Worm (Caenorhabditis elegans) whole organism, L2 larva: Measurements from ENCODE around the gene F26C11.3.
A peak's percentile ranks its signal among the peaks of the same experiment; 100 is the strongest.

Experiments used
- C34F6.9 ChIP-seq: fragments of 150-350 bp; optimal IDR thresholded peaks from 2 replicates; lab custom pipeline; 2014; ENCODE audit warnings: missing biosample characterization, missing genetic modification characterization
- F13H6.1 ChIP-seq: sonication (generic microtip); optimal IDR thresholded peaks from 2 replicates; lab custom pipeline; 2016; ENCODE audit warnings: missing genetic modification characterization, missing compliant biosample characterization
- R02D3.7 ChIP-seq: fragments of 150-350 bp; optimal IDR thresholded peaks from 2 replicates; lab custom pipeline; 2014; ENCODE audit warnings: missing biosample characterization, missing genetic modification characterization
- alr-1 ChIP-seq: fragments of 150-350 bp; optimal IDR thresholded peaks from 2 replicates; lab custom pipeline; 2014; ENCODE audit warnings: missing biosample characterization, missing genetic modification characterization
- aly-2 ChIP-seq: fragments of 150-350 bp; optimal IDR thresholded peaks from 2 replicates; lab custom pipeline; 2014; ENCODE audit warnings: missing biosample characterization, missing genetic modification characterization
- blmp-1 ChIP-seq: sonication (generic microtip); optimal IDR thresholded peaks from 2 replicates; lab custom pipeline; 2017; ENCODE audit warnings: missing genetic modification characterization, mild to moderate bottlenecking, missing compliant biosample characterization, antibody characterized with exemption, moderate library complexity; ENCODE audit not compliant: insufficient read depth
- crh-2 ChIP-seq: sonication (generic microtip); optimal IDR thresholded peaks from 2 replicates; lab custom pipeline; 2017; ENCODE audit warnings: missing biosample characterization, missing genetic modification characterization
- egl-27 ChIP-seq: sonication (generic microtip); optimal IDR thresholded peaks from 3 replicates; lab custom pipeline; 2017; ENCODE audit warnings: missing biosample characterization, missing genetic modification reagents, missing genetic modification characterization
- fos-1 ChIP-seq: fragments of 150-350 bp; optimal IDR thresholded peaks from 2 replicates; lab custom pipeline; 2014; ENCODE audit warnings: missing biosample characterization, missing genetic modification characterization
- gmeb-1 ChIP-seq: fragments of 150-350 bp; optimal IDR thresholded peaks from 2 replicates; lab custom pipeline; 2014; ENCODE audit warnings: missing biosample characterization, missing genetic modification characterization
- lin-11 ChIP-seq: fragments of 150-350 bp; sonication (generic microtip); optimal IDR thresholded peaks from 2 replicates; lab custom pipeline; 2014; ENCODE audit warnings: missing biosample characterization, missing genetic modification characterization, inconsistent platforms, mixed read lengths
- lin-13 ChIP-seq: fragments of 150-350 bp; optimal IDR thresholded peaks from 2 replicates; lab custom pipeline; 2014; ENCODE audit warnings: missing biosample characterization, missing genetic modification reagents, missing genetic modification characterization
- lin-39 ChIP-seq: fragments of 150-350 bp; optimal IDR thresholded peaks from 2 replicates; lab custom pipeline; 2014; ENCODE audit warnings: missing biosample characterization, missing genetic modification reagents, missing genetic modification characterization
- lsy-2 ChIP-seq, 2 experiments: fragments of 150-350 bp in 1 of 2; sonication (generic microtip) in 1 of 2; optimal IDR thresholded peaks; 2 replicates each; lab custom pipeline; 2014 to 2017; ENCODE audit warnings: missing biosample characterization in 2 of 2, missing genetic modification characterization in 2 of 2
- mbf-1 ChIP-seq: sonication (generic microtip); optimal IDR thresholded peaks from 2 replicates; lab custom pipeline; 2017; ENCODE audit warnings: missing biosample characterization, missing genetic modification characterization
- nhr-10 ChIP-seq: sonication (generic microtip); optimal IDR thresholded peaks from 2 replicates; lab custom pipeline; 2017; ENCODE audit warnings: missing biosample characterization, missing genetic modification characterization
- nhr-12 ChIP-seq: fragments of 150-350 bp; optimal IDR thresholded peaks from 2 replicates; lab custom pipeline; 2014; ENCODE audit warnings: missing biosample characterization, missing genetic modification characterization
- nhr-129 ChIP-seq: fragments of 150-350 bp; optimal IDR thresholded peaks from 2 replicates; lab custom pipeline; 2014; ENCODE audit warnings: missing biosample characterization, missing genetic modification characterization
- nhr-21 ChIP-seq: fragments of 150-350 bp; optimal IDR thresholded peaks from 2 replicates; lab custom pipeline; 2014; ENCODE audit warnings: missing biosample characterization, missing genetic modification characterization
- nhr-237 ChIP-seq: fragments of 150-350 bp; optimal IDR thresholded peaks from 2 replicates; lab custom pipeline; 2014; ENCODE audit warnings: missing biosample characterization, missing genetic modification characterization
- nhr-6 ChIP-seq: fragments of 150-350 bp; optimal IDR thresholded peaks from 2 replicates; lab custom pipeline; 2014; ENCODE audit warnings: missing biosample characterization, missing genetic modification characterization
- peb-1 ChIP-seq: fragments of 150-350 bp; optimal IDR thresholded peaks from 2 replicates; lab custom pipeline; 2014; ENCODE audit warnings: missing biosample characterization, missing genetic modification characterization
- sem-4 ChIP-seq: fragments of 150-350 bp; optimal IDR thresholded peaks from 2 replicates; lab custom pipeline; 2014; ENCODE audit warnings: missing biosample characterization, missing genetic modification reagents, missing genetic modification characterization
- sma-3 ChIP-seq: sonication (generic microtip); optimal IDR thresholded peaks from 2 replicates; lab custom pipeline; 2016; ENCODE audit warnings: missing genetic modification reagents, missing genetic modification characterization, missing compliant biosample characterization
- sma-9 ChIP-seq, 2 experiments: fragments of 150-350 bp in 1 of 2; sonication (generic microtip) in 1 of 2; optimal IDR thresholded peaks; 2 replicates each; lab custom pipeline; 2014 to 2016; ENCODE audit warnings: missing genetic modification characterization in 2 of 2, mild to moderate bottlenecking in 1 of 2, missing biosample characterization in 1 of 2, missing compliant biosample characterization in 1 of 2, missing genetic modification reagents in 1 of 2, moderate library complexity in 1 of 2
- snpc-4 ChIP-seq: fragments of 150-350 bp; optimal IDR thresholded peaks from 2 replicates; lab custom pipeline; 2014; ENCODE audit warnings: missing biosample characterization, missing genetic modification characterization
- unc-55 ChIP-seq: fragments of 150-350 bp; sonication (generic microtip); optimal IDR thresholded peaks from 3 replicates; lab custom pipeline; 2014; ENCODE audit warnings: missing biosample characterization, missing genetic modification reagents, missing genetic modification characterization
- unc-62 ChIP-seq: fragments of 150-350 bp; optimal IDR thresholded peaks from 2 replicates; lab custom pipeline; 2014; ENCODE audit warnings: missing biosample characterization, missing genetic modification reagents, missing genetic modification characterization
- zag-1 ChIP-seq: fragments of 150-350 bp; optimal IDR thresholded peaks from 2 replicates; lab custom pipeline; 2014; ENCODE audit warnings: missing biosample characterization, missing genetic modification characterization
- ztf-11 ChIP-seq: sonication (generic microtip); optimal IDR thresholded peaks from 2 replicates; lab custom pipeline; 2017; ENCODE audit warnings: missing biosample characterization, missing genetic modification characterization
- ztf-4 ChIP-seq: fragments of 150-350 bp; optimal IDR thresholded peaks from 2 replicates; lab custom pipeline; 2014; ENCODE audit warnings: missing biosample characterization, missing genetic modification characterization

The F26C11.3 gene

DNA sequence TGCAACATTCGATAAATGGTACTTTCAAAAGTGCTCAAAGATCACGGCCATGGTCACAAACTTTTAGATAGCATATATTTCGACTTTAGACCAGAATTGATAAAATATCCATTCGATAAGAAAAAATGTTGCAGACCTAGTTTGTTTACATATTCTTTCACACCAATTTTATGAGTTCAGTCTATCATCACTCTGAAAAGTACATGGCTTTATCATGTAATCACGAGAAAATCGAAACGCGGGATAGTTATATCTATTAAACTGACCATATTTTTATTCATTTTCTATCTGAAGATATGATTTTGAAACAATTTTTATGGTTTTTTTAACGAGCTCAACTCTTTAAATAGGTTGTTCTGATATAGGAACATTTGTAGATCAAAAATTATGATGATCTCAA is 16.6 kb upstream of the F26C11.3 start, which contains the start of gene pho-11:
Gene pho-11, plus strand, starts transcription at position 374 of the 400 bp plus-strand sequence.
- TF ChIP-seq unc-62 (GFP tag; lab: Kevin White, UChicago) (no peak), blmp-1 (tag; lab: Kevin White, UChicago) (no peak), nhr-6 (tag; lab: Kevin White, UChicago) (no peak), sem-4 (tag; lab: Kevin White, UChicago) (no peak), lin-11 (tag; lab: Kevin White, UChicago) (no peak), unc-55 (GFP tag; lab: Kevin White, UChicago) (no peak), sma-3 (GFP tag; lab: Kevin White, UChicago) (no peak), nhr-12 (tag; lab: Kevin White, UChicago) (no peak), mbf-1 (tag; lab: Kevin White, UChicago) (no peak), snpc-4 (no peak), peb-1 (tag; lab: Kevin White, UChicago) (no peak), ztf-11 (tag; lab: Kevin White, UChicago) (no peak), zag-1 (no peak), lin-39 (tag; lab: Kevin White, UChicago) (no peak), nhr-237 (no peak), crh-2 (tag; lab: Kevin White, UChicago) (no peak), ztf-4 (tag; lab: Kevin White, UChicago) (no peak), lin-13 (GFP tag; lab: Kevin White, UChicago) (no peak), C34F6.9 (tag; lab: Kevin White, UChicago) (no peak), aly-2 (tag; lab: Kevin White, UChicago) (no peak)

DNA sequence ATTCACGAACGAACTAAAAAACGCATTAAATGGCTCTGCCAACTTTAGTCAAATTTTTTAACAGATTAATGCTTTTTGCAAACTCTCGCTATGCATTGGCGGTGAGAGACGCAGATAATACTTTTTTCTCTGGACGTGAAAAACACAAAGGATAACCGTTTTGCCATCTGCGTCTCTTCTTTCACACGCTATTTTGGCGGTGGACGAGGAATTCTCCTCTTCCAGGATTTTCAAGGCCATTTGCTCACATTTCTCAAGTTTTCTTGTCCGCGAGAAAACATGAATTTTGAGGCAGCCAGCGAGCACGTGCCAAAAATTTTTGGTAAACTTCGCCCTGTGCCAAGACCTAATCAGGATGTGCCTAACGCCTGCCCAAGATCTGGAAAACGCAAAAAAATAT is 16.1 kb upstream of the F26C11.3 start:
- peak; percentile 48 for TF ChIP-seq sma-9 (GFP tag; optimal IDR thresholded peaks at IDR 0.05; lab: Kevin White, UChicago)
- TF ChIP-seq sma-9 (tag; optimal IDR thresholded peaks at IDR 0.05; lab: Kevin White, UChicago) = no peak
- no peak for TF ChIP-seq R02D3.7
- no peak for TF ChIP-seq egl-27 (tag; lab: Kevin White, UChicago)
- no peak for TF ChIP-seq lin-39 (tag; lab: Kevin White, UChicago)
- peak; percentile 15 for TF ChIP-seq gmeb-1 (tag; lab: Kevin White, UChicago)
- peak; percentile 52 for TF ChIP-seq C34F6.9 (tag; lab: Kevin White, UChicago)
- peak; percentile 43 for TF ChIP-seq nhr-129 (tag; lab: Kevin White, UChicago)
- TF ChIP-seq F13H6.1 = peak; percentile 15
- TF ChIP-seq unc-55 (GFP tag; lab: Kevin White, UChicago) = peak; percentile 48
- TF ChIP-seq lsy-2 (tag; optimal IDR thresholded peaks at IDR 0.05; lab: Kevin White, UChicago) = peak in 1 of 2 experiments; percentile 52
- no peak for TF ChIP-seq peb-1 (tag; lab: Kevin White, UChicago)

DNA sequence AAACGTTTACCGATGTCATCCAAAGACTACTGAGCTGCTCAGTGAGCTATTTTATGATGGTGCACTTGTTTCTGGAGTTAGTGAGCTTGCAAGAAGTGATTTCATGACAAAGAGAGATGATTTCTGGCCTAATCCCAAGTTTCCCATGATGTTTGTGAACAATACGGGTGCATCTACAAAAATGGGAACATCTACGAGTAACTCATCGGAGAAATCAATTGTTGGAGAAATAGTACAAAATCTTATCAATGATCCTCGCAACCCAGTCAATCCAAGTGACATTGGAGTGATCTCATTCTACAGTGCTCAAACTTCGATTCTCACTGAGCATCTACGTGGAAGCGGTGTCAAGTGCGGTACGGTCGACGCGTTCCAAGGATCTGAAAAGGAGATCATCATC is 13.6 kb upstream of the F26C11.3 start:
- TF ChIP-seq lin-13 (GFP tag; lab: Kevin White, UChicago) (no peak), sma-3 (GFP tag; lab: Kevin White, UChicago) (no peak)

DNA sequence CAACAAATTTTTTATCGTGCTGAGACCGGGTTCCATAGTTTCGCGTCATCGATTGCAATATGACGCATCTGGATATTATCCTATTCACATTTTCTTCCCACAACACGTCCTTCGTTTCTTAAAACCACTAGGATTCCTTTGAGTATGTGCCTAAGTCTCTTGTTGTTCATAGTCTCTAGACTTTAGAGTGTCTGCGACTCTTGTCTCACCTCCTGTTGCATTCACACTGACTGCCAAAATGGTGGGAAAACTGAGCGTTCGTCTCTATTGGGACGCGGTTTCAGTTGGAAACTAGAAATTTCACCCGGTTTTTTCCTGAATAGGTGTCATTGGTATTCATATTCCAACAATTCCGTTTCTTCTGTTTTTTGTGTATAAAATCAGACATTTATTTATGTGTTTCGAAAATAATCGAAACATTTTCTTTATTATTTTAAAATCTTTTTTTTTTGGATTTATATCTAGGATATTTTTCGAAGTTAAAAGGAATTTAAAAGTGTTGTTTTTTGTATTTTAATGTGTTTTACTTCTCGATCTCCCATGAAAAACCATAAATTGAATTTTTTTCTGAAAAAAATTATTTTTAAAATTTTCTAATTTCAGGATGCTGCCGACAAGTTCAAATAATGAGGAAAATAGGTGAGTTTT is 6.8 kb upstream of the F26C11.3 start, which contains the start of gene C05C10.2:
Gene C05C10.2, plus strand, starts transcription at position 598 of the 648 bp plus-strand sequence.
- TF ChIP-seq nhr-129 (tag; lab: Kevin White, UChicago) (peak; percentile 4), alr-1 (no peak), C34F6.9 (tag; lab: Kevin White, UChicago) (peak; percentile 46)

DNA sequence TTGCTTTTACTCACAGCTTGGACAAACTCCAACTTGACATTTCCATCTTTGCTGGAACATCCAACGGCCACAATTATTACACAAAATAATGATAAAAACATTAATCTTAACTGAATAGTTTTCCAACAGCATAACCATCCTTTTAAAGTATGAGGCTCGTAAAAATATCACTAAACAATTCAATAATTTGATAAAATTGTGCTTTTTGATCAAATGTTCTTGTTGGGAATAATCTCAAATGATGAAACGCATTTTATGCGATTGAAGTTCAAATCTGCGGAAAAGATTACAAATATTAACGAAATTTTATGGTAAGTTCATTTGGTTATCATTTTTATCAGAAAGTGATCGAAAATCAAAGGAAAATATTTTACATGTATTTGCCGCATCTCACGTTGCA is 5.6 kb upstream of the F26C11.3 start, which contains the start of gene pho-10:
Gene pho-10, minus strand, starts transcription at position 101 of the 400 bp plus-strand sequence.
- no peak for TF ChIP-seq fos-1 (tag; lab: Kevin White, UChicago)
- no peak for TF ChIP-seq zag-1
- TF ChIP-seq R02D3.7 = no peak
- TF ChIP-seq C34F6.9 (tag; lab: Kevin White, UChicago) = no peak
- no peak for TF ChIP-seq unc-62 (GFP tag; lab: Kevin White, UChicago)
- no peak for TF ChIP-seq nhr-10 (tag; lab: Kevin White, UChicago)
- no peak for TF ChIP-seq nhr-21 (tag; lab: Kevin White, UChicago)
